Worm (Caenorhabditis elegans): Measurements from ENCODE around the gene grsp-1.
A peak's percentile ranks its signal among the peaks of the same experiment; 100 is the strongest.

grsp-1 gene

ce11 chrV:19608665-19609064 is 629 bp upstream of the grsp-1 start (continued):
- TF ChIP-seq dmd-9 (GFP tag; IDR thresholded peaks at IDR 0.05) (no peak), F49E8.2 (tag; optimal IDR thresholded peaks at IDR 0.05; ENCODE audit: borderline replicate concordance) (no peak), sdz-12 (GFP tag; optimal IDR thresholded peaks at IDR 0.05) (no peak), Y105C5A.15 (GFP tag; IDR thresholded peaks at IDR 0.05) (no peak), nhr-76 (tag; optimal IDR thresholded peaks at IDR 0.05) (no peak), egl-43 (GFP tag; IDR thresholded peaks at IDR 0.05) (no peak), nhr-48 (tag; optimal IDR thresholded peaks at IDR 0.05) (peak; percentile 37), saeg-2 (GFP tag; IDR thresholded peaks at IDR 0.05) (no peak), madf-5 (GFP tag; IDR thresholded peaks at IDR 0.05) (no peak), daf-12 (tag; optimal IDR thresholded peaks at IDR 0.05) (no peak), rbr-2 (tag; optimal IDR thresholded peaks at IDR 0.05) (no peak), dmd-8 (GFP tag; IDR thresholded peaks at IDR 0.05) (no peak), ceh-20 (GFP tag; IDR thresholded peaks at IDR 0.05) (no peak), unc-130 (GFP tag; optimal IDR thresholded peaks at IDR 0.05) (no peak), hlh-11 (tag; optimal IDR thresholded peaks at IDR 0.05) (peak; percentile 21), php-3 (GFP tag; IDR thresholded peaks at IDR 0.05) (no peak), spr-1 (tag; optimal IDR thresholded peaks at IDR 0.05) (no peak), fkh-10 (GFP tag; optimal IDR thresholded peaks at IDR 0.05) (no peak), unc-39 (tag; optimal IDR thresholded peaks at IDR 0.05) (no peak)

- TF ChIP-seq F26F4.8 (GFP tag; conservative IDR thresholded peaks at IDR 0.05) (no peak), hlh-11 (tag; optimal IDR thresholded peaks at IDR 0.05) (peak; percentile 10), gei-8 (GFP tag; optimal IDR thresholded peaks at IDR 0.05) (no peak), set-16 (GFP tag; IDR thresholded peaks at IDR 0.05) (peak; percentile 98), dmd-8 (GFP tag; IDR thresholded peaks at IDR 0.05) (0 out of 2 replicates have a peak, but pooled peaks have one; percentile 19), T26A8.4 (GFP tag; IDR thresholded peaks at IDR 0.05) (peak; percentile 55; the same call in 1 of the 2 replicates), aha-1 (tag) (peak; percentile 84), hif-1 (tag; optimal IDR thresholded peaks at IDR 0.05) (peak in 1 of 2 experiments; percentile 15), zfp-3 (GFP tag; conservative IDR thresholded peaks at IDR 0.05) (no peak), php-3 (GFP tag; IDR thresholded peaks at IDR 0.05) (0 out of 2 replicates have a peak, but pooled peaks have one; percentile 6), D1046.2 (GFP tag; IDR thresholded peaks at IDR 0.05) (no peak)
Measured at ce11 chrV:19610118-19610707, 919 bp downstream of the grsp-1 start.

- TF ChIP-seq lim-7 (GFP tag; IDR thresholded peaks at IDR 0.05) (0 out of 2 replicates have a peak, but pooled peaks have one; percentile 32), ctbp-1 (GFP tag; IDR thresholded peaks at IDR 0.05) (peak; percentile 32; the same call in 1 of the 2 replicates), nhr-77 (tag; optimal IDR thresholded peaks at IDR 0.05) (no peak), T26A8.4 (GFP tag; IDR thresholded peaks at IDR 0.05) (peak; percentile 66; the same call in 1 of the 2 replicates), set-16 (GFP tag; IDR thresholded peaks at IDR 0.05) (peak; percentile 75), lin-13 (GFP tag; optimal IDR thresholded peaks at IDR 0.05) (peak; percentile 14), nhr-28 (tag; optimal IDR thresholded peaks at IDR 0.05) (peak; percentile 75), D1046.2 (GFP tag; IDR thresholded peaks at IDR 0.05) (peak; percentile 61; the same call in 1 of the 2 replicates), T20F7.1 (GFP tag; optimal IDR thresholded peaks at IDR 0.05) (no peak), nhr-48 (tag; optimal IDR thresholded peaks at IDR 0.05) (no peak), cey-2 (tag; optimal IDR thresholded peaks at IDR 0.05; ENCODE audit: borderline replicate concordance, insufficient read depth) (peak; percentile 60), unc-62 (GFP tag; optimal IDR thresholded peaks at IDR 0.05 in 1 of 2) (peak in 1 of 2 experiments; percentile 66), unc-62 (tag; optimal IDR thresholded peaks at IDR 0.05) (no peak), mdt-29 (GFP tag; IDR thresholded peaks at IDR 0.05) (0 out of 2 replicates have a peak, but pooled peaks have one; percentile 25), F10B5.3 (tag; optimal IDR thresholded peaks at IDR 0.05) (no peak), mes-2 (tag; optimal IDR thresholded peaks at IDR 0.05; ENCODE audit: poor library complexity, severe bottlenecking) (peak; percentile 25), fos-1 (tag; optimal IDR thresholded peaks at IDR 0.05) (no peak), daf-16 (GFP tag; optimal IDR thresholded peaks at IDR 0.05) (no peak), daf-16 (tag; optimal IDR thresholded peaks at IDR 0.05) (no peak), arid-1 (GFP tag; conservative IDR thresholded peaks at IDR 0.05) (peak; percentile 3; the same call in 1 of the 2 replicates), php-3 (GFP tag; IDR thresholded peaks at IDR 0.05) (peak; percentile 42; the same call in 1 of the 2 replicates), egl-43 (GFP tag; IDR thresholded peaks at IDR 0.05) (peak; percentile 66), nhr-41 (GFP tag; IDR thresholded peaks at IDR 0.05) (0 out of 2 replicates have a peak, but pooled peaks have one; percentile 7), madf-5 (GFP tag; IDR thresholded peaks at IDR 0.05) (0 out of 4 replicates have a peak, but pooled peaks have one; percentile 11 to 31), lin-29 (GFP tag; IDR thresholded peaks at IDR 0.05) (0 out of 2 replicates have a peak, but pooled peaks have one; percentile 6), aha-1 (tag) (peak; percentile 86)
Measured at ce11 chrV:19611675-19612345, 2.5 kb downstream of the grsp-1 start.

Measured in whole organism, L4 larva.